5 fruit fly cellular contexts compared by ENCODE assay signal in the genomic region with DNA sequence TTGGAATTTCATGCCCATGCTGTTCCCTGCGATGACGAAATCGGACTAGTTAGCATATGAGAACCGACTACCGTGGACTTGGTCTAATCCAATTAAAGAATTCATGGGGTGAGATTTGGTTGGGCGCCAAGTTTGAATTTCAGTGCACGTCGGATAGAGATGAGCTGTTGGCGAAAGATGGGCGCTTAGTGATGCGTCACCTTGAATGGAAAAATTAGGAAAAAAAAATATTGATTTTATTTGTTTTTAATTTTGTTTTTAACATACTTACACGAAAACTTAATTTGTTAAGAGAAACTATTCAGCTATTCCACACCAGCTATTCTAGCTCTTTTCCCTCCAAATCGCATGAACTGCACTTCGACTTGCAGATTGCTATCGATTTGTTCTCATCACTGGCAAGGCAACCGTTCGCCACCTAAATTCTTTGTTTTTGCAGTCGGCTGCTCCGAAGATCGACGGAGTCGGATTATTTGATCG.
TF ChIP-seq lines count a peak whose summit lies in the region.

Gene ninaG, minus strand, starts transcription at position 51 of the 480 bp plus-strand sequence.
Gene Sptz, plus strand, starts transcription at position 450 of the 480 bp plus-strand sequence.

- TF ChIP-seq CTCF in whole organism, embryonic (GFP tag; optimal IDR thresholded peaks at IDR 0.05; lab: Kevin White, UChicago) = no peak

TF ChIP-seq in whole organism, adult, 20 proteins besides CTCF, POLR2A, EP300 and RAD21 (continues in another document):
- TF ChIP-seq cnc (optimal IDR thresholded peaks at IDR 0.05; lab: Kevin White, UChicago) = no peak
- peak; percentile 73 for TF ChIP-seq pad (GFP tag; optimal IDR thresholded peaks at IDR 0.05; lab: Kevin White, UChicago)
- TF ChIP-seq toe (GFP tag; optimal IDR thresholded peaks at IDR 0.05; lab: Kevin White, UChicago) = peak; percentile 89
- peak; percentile 84 for TF ChIP-seq Crg-1 (GFP tag; optimal IDR thresholded peaks at IDR 0.05; lab: Kevin White, UChicago)
- peak; percentile 76 for TF ChIP-seq CG33017 (tag; optimal IDR thresholded peaks at IDR 0.05; lab: Kevin White, UChicago)
- peak; percentile 82 for TF ChIP-seq CG14711 (tag; optimal IDR thresholded peaks at IDR 0.05; lab: Kevin White, UChicago)
- TF ChIP-seq CG1620 (GFP tag; optimal IDR thresholded peaks at IDR 0.05; lab: Kevin White, UChicago) = peak; percentile 95
- peak; percentile 88 for TF ChIP-seq CG12768 (GFP tag; optimal IDR thresholded peaks at IDR 0.05; lab: Kevin White, UChicago)
- TF ChIP-seq ovo (GFP tag; optimal IDR thresholded peaks at IDR 0.05; lab: Kevin White, UChicago) = peak; percentile 76
- peak; percentile 88 for TF ChIP-seq bab1 (GFP tag; optimal IDR thresholded peaks at IDR 0.05; lab: Kevin White, UChicago)
- TF ChIP-seq cic (GFP tag; optimal IDR thresholded peaks at IDR 0.05; lab: Kevin White, UChicago) = no peak
- peak; percentile 87 for TF ChIP-seq CG5204 (GFP tag; optimal IDR thresholded peaks at IDR 0.05; lab: Kevin White, UChicago)
- peak; percentile 90 for TF ChIP-seq Hr96 (GFP tag; optimal IDR thresholded peaks at IDR 0.05; lab: Kevin White, UChicago)
- TF ChIP-seq tj (GFP tag; optimal IDR thresholded peaks at IDR 0.05; lab: Kevin White, UChicago) = peak; percentile 59
- TF ChIP-seq CG11617 (GFP tag; optimal IDR thresholded peaks at IDR 0.05; lab: Kevin White, UChicago) = peak; percentile 86
- TF ChIP-seq CG7101 (tag; optimal IDR thresholded peaks at IDR 0.05; lab: Kevin White, UChicago) = peak; percentile 87
- TF ChIP-seq Mnt (GFP tag; optimal IDR thresholded peaks at IDR 0.05; lab: Kevin White, UChicago) = peak; percentile 81

TF ChIP-seq in whole organism, embryonic, 481 proteins besides CTCF, POLR2A, EP300 and RAD21 (continues in another document):
- TF ChIP-seq Taf1 (GFP tag; IDR thresholded peaks at IDR 0.05; lab: Robert Waterston, UW) (peak; percentile 90), Chrac-16 (GFP tag; optimal IDR thresholded peaks at IDR 0.05; lab: Kevin White, UChicago) (peak; percentile 96), CG9215 (GFP tag; IDR thresholded peaks at IDR 0.05; lab: Robert Waterston, UW) (peak; percentile 94), Six4 (GFP tag; optimal IDR thresholded peaks at IDR 0.05; lab: Kevin White, UChicago) (peak; percentile 91), Hand (GFP tag; optimal IDR thresholded peaks at IDR 0.05; lab: Kevin White, UChicago) (peak; percentile 59), ci (GFP tag; IDR thresholded peaks at IDR 0.05; lab: Robert Waterston, UW) (peak; percentile 91), D (optimal IDR thresholded peaks at IDR 0.05; lab: Kevin White, UChicago) (no peak), D (GFP tag; optimal IDR thresholded peaks at IDR 0.05; lab: Kevin White, UChicago) (peak; percentile 87), hkb (optimal IDR thresholded peaks at IDR 0.05; lab: Kevin White, UChicago) (peak; percentile 51), hkb (GFP tag; IDR thresholded peaks at IDR 0.05; lab: Robert Waterston, UW) (peak; percentile 94), CG6765 (GFP tag; optimal IDR thresholded peaks at IDR 0.05; lab: Kevin White, UChicago) (peak; percentile 52), nau (GFP tag; optimal IDR thresholded peaks at IDR 0.05; lab: Kevin White, UChicago) (no peak), Blimp-1 (GFP tag; optimal IDR thresholded peaks at IDR 0.05; lab: Kevin White, UChicago) (peak; percentile 86), pan (optimal IDR thresholded peaks at IDR 0.05; lab: Kevin White, UChicago) (no peak), pan (GFP tag; optimal IDR thresholded peaks at IDR 0.05 in 1 of 2, IDR thresholded peaks at IDR 0.05 in 1 of 2) (peak in 1 of 2 experiments; percentile 95), tup (GFP tag; optimal IDR thresholded peaks at IDR 0.05; lab: Kevin White, UChicago) (peak; percentile 88), gsb-n (tag; optimal IDR thresholded peaks at IDR 0.05; lab: Kevin White, UChicago) (no peak)

TF ChIP-seq in whole organism, prepupa, 60 proteins besides CTCF, POLR2A, EP300 and RAD21 (continues in another document):
- TF ChIP-seq CG11762 (GFP tag; optimal IDR thresholded peaks at IDR 0.05; lab: Kevin White, UChicago; ENCODE audit: insufficient read depth) (peak; percentile 81), CG34406 (GFP tag; optimal IDR thresholded peaks at IDR 0.05; lab: Kevin White, UChicago) (peak; percentile 86), CG32006 (GFP tag; optimal IDR thresholded peaks at IDR 0.05; lab: Kevin White, UChicago) (peak; percentile 93), CG31627 (GFP tag; optimal IDR thresholded peaks at IDR 0.05; lab: Kevin White, UChicago) (peak; percentile 98), cyc (GFP tag; optimal IDR thresholded peaks at IDR 0.05; lab: Kevin White, UChicago) (peak; percentile 97), Eip75B (GFP tag; optimal IDR thresholded peaks at IDR 0.05; lab: Kevin White, UChicago) (peak; percentile 91), CG3919 (GFP tag; optimal IDR thresholded peaks at IDR 0.05; lab: Kevin White, UChicago) (peak; percentile 93), Hr4 (GFP tag; optimal IDR thresholded peaks at IDR 0.05; lab: Kevin White, UChicago) (no peak), achi (GFP tag; optimal IDR thresholded peaks at IDR 0.05; lab: Kevin White, UChicago) (peak; percentile 90), CG8319 (GFP tag; optimal IDR thresholded peaks at IDR 0.05; lab: Kevin White, UChicago) (peak; percentile 89), salr (GFP tag; optimal IDR thresholded peaks at IDR 0.05; lab: Kevin White, UChicago) (peak in 1 of 2 experiments; percentile 78), lz (GFP tag; optimal IDR thresholded peaks at IDR 0.05; lab: Kevin White, UChicago) (peak; percentile 97), CG6854 (GFP tag; optimal IDR thresholded peaks at IDR 0.05; lab: Kevin White, UChicago) (peak; percentile 69), CG15336 (GFP tag; IDR thresholded peaks at IDR 0.05; lab: Robert Waterston, UW) (peak; percentile 84), topi (GFP tag; optimal IDR thresholded peaks at IDR 0.05; lab: Kevin White, UChicago) (peak; percentile 93), dsx (GFP tag; optimal IDR thresholded peaks at IDR 0.05; lab: Kevin White, UChicago; ENCODE audit: poor library complexity, severe bottlenecking) (no peak), Sox15 (GFP tag; optimal IDR thresholded peaks at IDR 0.05; lab: Kevin White, UChicago) (peak; percentile 94)

TF ChIP-seq in whole organism, pupa, 21 proteins besides CTCF, POLR2A, EP300 and RAD21 (continues in another document):
- TF ChIP-seq EcR (GFP tag; optimal IDR thresholded peaks at IDR 0.05; lab: Kevin White, UChicago) (no peak), CG15710 (tag; optimal IDR thresholded peaks at IDR 0.05; lab: Kevin White, UChicago) (peak; percentile 88), CG8301 (tag; optimal IDR thresholded peaks at IDR 0.05; lab: Kevin White, UChicago) (no peak), CG17806 (tag; optimal IDR thresholded peaks at IDR 0.05; lab: Kevin White, UChicago) (peak; percentile 85), CG10348 (GFP tag; IDR thresholded peaks at IDR 0.05; lab: Robert Waterston, UW) (peak; percentile 89), CG34367 (tag; optimal IDR thresholded peaks at IDR 0.05; lab: Kevin White, UChicago) (peak; percentile 85), Snoo (tag; optimal IDR thresholded peaks at IDR 0.05; lab: Kevin White, UChicago) (peak; percentile 90), Ets98B (GFP tag; IDR thresholded peaks at IDR 0.05; lab: Robert Waterston, UW) (peak; percentile 91), CG32121 (GFP tag; IDR thresholded peaks at IDR 0.05; lab: Robert Waterston, UW) (peak; percentile 94), Pif1A (GFP tag; optimal IDR thresholded peaks at IDR 0.05; lab: Kevin White, UChicago) (no peak), fd96Ca (GFP tag; IDR thresholded peaks at IDR 0.05; lab: Robert Waterston, UW) (peak; percentile 98), CG13204 (GFP tag; optimal IDR thresholded peaks at IDR 0.05; lab: Kevin White, UChicago) (no peak), rn (GFP tag; IDR thresholded peaks at IDR 0.05; lab: Robert Waterston, UW) (peak; percentile 92), CG9948 (tag; optimal IDR thresholded peaks at IDR 0.05; lab: Kevin White, UChicago) (peak; percentile 85), CG12605 (GFP tag; IDR thresholded peaks at IDR 0.05; lab: Robert Waterston, UW) (peak; percentile 79), Pif1B (GFP tag; optimal IDR thresholded peaks at IDR 0.05; lab: Kevin White, UChicago) (no peak), gl (tag; optimal IDR thresholded peaks at IDR 0.05; lab: Kevin White, UChicago) (peak; percentile 64), CG14655 (GFP tag; optimal IDR thresholded peaks at IDR 0.05; lab: Kevin White, UChicago) (no peak), CG8159 (tag; optimal IDR thresholded peaks at IDR 0.05; lab: Kevin White, UChicago) (peak; percentile 88), CG4496 (GFP tag; IDR thresholded peaks at IDR 0.05; lab: Robert Waterston, UW) (peak; percentile 93)

TF ChIP-seq in whole organism, wandering third instar larva, 38 proteins besides CTCF, POLR2A, EP300 and RAD21 (continues in another document):
- TF ChIP-seq Rel (GFP tag; optimal IDR thresholded peaks at IDR 0.05; lab: Kevin White, UChicago) (no peak), Rel (tag; optimal IDR thresholded peaks at IDR 0.05; lab: Kevin White, UChicago) (no peak), sage (GFP tag; optimal IDR thresholded peaks at IDR 0.05; lab: Kevin White, UChicago) (no peak), CG9705 (GFP tag; optimal IDR thresholded peaks at IDR 0.05; lab: Kevin White, UChicago) (peak; percentile 78), tai (GFP tag; optimal IDR thresholded peaks at IDR 0.05; lab: Kevin White, UChicago) (no peak), usp (GFP tag; optimal IDR thresholded peaks at IDR 0.05; lab: Kevin White, UChicago) (no peak), fru (GFP tag; optimal IDR thresholded peaks at IDR 0.05; lab: Kevin White, UChicago) (peak; percentile 95), Myc (optimal IDR thresholded peaks at IDR 0.05; lab: Kevin White, UChicago) (peak; percentile 98), dl (GFP tag; optimal IDR thresholded peaks at IDR 0.05; lab: Kevin White, UChicago; ENCODE audit: insufficient read depth in 1 of 2, partially characterized antibody in 2 of 2) (no peak), brk (GFP tag; optimal IDR thresholded peaks at IDR 0.05; lab: Kevin White, UChicago) (no peak), Sp1 (GFP tag; optimal IDR thresholded peaks at IDR 0.05; lab: Kevin White, UChicago) (peak; percentile 89), dmrt93B (GFP tag; optimal IDR thresholded peaks at IDR 0.05; lab: Kevin White, UChicago) (peak; percentile 93), jim (GFP tag; optimal IDR thresholded peaks at IDR 0.05; lab: Kevin White, UChicago) (no peak), N (GFP tag; optimal IDR thresholded peaks at IDR 0.05; lab: Kevin White, UChicago) (no peak), psq (GFP tag; optimal IDR thresholded peaks at IDR 0.05; lab: Kevin White, UChicago) (peak; percentile 86), pan (optimal IDR thresholded peaks at IDR 0.05; lab: Kevin White, UChicago) (no peak), Hr83 (GFP tag; optimal IDR thresholded peaks at IDR 0.05; lab: Kevin White, UChicago; ENCODE audit: poor library complexity, severe bottlenecking) (peak; percentile 71), OdsH (GFP tag; optimal IDR thresholded peaks at IDR 0.05; lab: Kevin White, UChicago) (peak; percentile 93), ey (GFP tag; optimal IDR thresholded peaks at IDR 0.05; lab: Kevin White, UChicago) (peak; percentile 96), foxo (GFP tag; optimal IDR thresholded peaks at IDR 0.05; lab: Kevin White, UChicago) (peak; percentile 25 to 97), Jra (GFP tag; optimal IDR thresholded peaks at IDR 0.05; lab: Kevin White, UChicago) (no peak)
